Fruit fly (Drosophila melanogaster) whole organism, adult: Measurements from ENCODE around the gene noc.

Experiments
- CG33017 ChIP-seq: fragments of 200-800 bp; sonication (Bioruptor generic); optimal IDR thresholded peaks from 2 replicates; lab custom pipeline; 2018; ENCODE audit warnings: missing biosample characterization, mild to moderate bottlenecking, missing genetic modification characterization, moderate library complexity
- cic ChIP-seq: fragments of 200-800 bp; sonication (Bioruptor generic); optimal IDR thresholded peaks from 2 replicates; lab custom pipeline; 2017; ENCODE audit warnings: missing biosample characterization, mild to moderate bottlenecking, missing genetic modification characterization, moderate library complexity
- kay ChIP-seq: fragments of 200-800 bp; sonication (Bioruptor generic); peaks from one replicate; lab custom pipeline; 2016; ENCODE audit warnings: missing biosample characterization, missing genetic modification characterization, borderline replicate concordance
- ovo ChIP-seq: fragments of 200-800 bp; sonication (Bioruptor generic); optimal IDR thresholded peaks from 2 replicates; lab custom pipeline; 2016; ENCODE audit warnings: missing biosample characterization, missing genetic modification characterization
- pad ChIP-seq: fragments of 200-800 bp; sonication (Bioruptor generic); optimal IDR thresholded peaks from 3 replicates; lab custom pipeline; 2017; ENCODE audit warnings: missing biosample characterization, missing genetic modification characterization, mild to moderate bottlenecking, moderate library complexity, missing genetic modification reagents
- toe ChIP-seq: fragments of 200-800 bp; sonication (Bioruptor generic); optimal IDR thresholded peaks from 2 replicates; lab custom pipeline; 2016; ENCODE audit warnings: missing biosample characterization, missing genetic modification characterization

DNA sequence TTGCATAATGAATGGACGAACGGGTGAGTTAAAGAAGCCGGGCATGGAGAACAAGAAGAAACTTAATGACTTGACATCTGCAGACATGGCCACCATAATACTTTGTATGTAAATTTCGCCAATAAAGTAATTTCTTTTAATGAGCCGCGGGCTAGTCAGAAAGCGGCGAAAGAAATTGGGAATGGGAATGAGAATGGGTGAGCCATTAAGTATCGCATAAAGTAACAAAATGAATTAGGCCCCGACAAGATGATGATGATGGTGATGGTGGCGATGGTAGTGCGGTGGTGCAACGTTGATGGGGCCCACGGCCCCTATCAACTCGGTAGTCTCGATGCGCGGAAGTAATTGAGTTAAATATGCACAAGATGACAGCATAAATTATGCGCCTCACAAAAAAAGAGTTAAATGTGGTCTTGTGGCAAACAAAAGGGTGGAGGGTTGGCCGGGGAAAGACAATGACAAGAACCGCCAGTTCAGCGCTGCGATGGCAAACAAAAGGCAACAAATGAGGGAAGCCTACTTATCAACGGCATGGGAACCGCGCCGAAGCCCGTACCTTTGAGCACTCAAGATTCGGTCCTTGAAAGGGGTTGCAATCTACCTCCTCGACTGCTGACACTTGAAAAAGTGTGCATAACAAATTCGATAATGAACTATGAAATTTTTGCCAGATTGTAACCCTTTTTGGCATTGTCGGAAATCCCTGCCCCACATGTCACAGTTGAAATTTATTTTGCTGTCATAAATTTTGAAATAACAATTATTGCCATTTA, 13.0 kb upstream of the noc start:
- TF ChIP-seq pad (GFP tag; lab: Kevin White, UChicago) (no peak), toe (GFP tag; lab: Kevin White, UChicago) (no peak), kay (GFP tag; lab: Kevin White, UChicago) (no peak), CG33017 (tag; lab: Kevin White, UChicago) (no peak), ovo (GFP tag; lab: Kevin White, UChicago) (no peak), cic (GFP tag; lab: Kevin White, UChicago) (no peak)
